Worm (Caenorhabditis elegans): Measurements from ENCODE around the gene glna-2.

DNA sequence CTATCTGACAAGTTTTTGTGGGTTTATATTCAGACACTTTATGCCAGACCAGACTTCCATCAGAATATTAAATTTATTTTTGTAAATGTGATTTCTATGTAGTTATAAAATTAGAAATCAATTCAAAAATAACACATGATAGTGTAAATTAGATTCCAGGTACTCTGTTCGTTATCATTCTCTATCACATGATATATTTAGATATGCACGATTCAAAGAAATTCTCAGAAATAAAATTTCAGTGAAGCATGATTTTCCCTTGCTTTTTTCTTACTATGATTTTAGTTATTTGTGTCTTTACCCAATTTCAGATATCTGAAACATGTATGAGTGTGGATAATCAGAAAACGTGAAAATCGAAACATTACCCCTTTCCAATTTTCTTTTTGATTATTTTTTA lies 30.9 kb upstream of the glna-2 start:
- no peak for TF ChIP-seq F55B11.4 (tag; optimal IDR thresholded peaks at IDR 0.05; ENCODE audit: borderline replicate concordance, insufficient read depth)
- TF ChIP-seq mxl-1 (tag; optimal IDR thresholded peaks at IDR 0.05) = no peak
- TF ChIP-seq unc-62 (GFP tag; optimal IDR thresholded peaks at IDR 0.05) = no peak
- TF ChIP-seq B0019.2 (GFP tag; conservative IDR thresholded peaks at IDR 0.05) = no peak
- TF ChIP-seq dpl-1 (GFP tag; optimal IDR thresholded peaks at IDR 0.05) = no peak

All from whole organism, young adult.